Fruit fly (Drosophila melanogaster) S2 (cell line): Measurements from ENCODE around the gene CG12517.

Source experiments
- CG8478 ChIP-seq: fragments of >200 bp; optimal IDR thresholded peaks from 2 replicates; lab custom pipeline; 2018
- CTCF ChIP-seq, 2 experiments: fragments of >200 bp; optimal IDR thresholded peaks; 2 replicates each; lab custom pipeline; 2018

The CG12517 gene

DNA sequence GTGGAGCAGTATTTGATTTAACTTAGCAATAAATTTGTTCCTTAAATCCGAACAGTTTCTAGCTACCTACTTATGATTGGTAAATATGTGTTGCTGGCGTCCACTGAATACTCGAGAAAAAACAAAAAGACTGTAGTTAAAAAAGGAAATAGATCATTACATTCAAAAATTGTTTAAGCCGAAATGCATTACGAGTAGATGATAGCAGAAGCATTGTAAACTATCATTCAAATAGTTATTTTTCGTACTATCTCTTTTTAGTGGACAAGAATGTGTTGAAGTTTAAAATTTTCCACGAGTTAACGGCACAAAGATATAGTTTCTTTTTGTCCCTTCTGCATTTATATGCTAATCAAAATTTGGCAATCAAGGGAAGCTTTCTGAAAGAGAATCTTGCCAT lies 18.9 kb downstream of the CG12517 start, which contains the start of gene CG14071:
Gene CG14071 (minus strand): TSS at position 101 of the 400 bp plus-strand sequence.
- TF ChIP-seq CTCF (optimal IDR thresholded peaks at IDR 0.05; lab: Kevin White, UChicago) (no peak), CG8478 (lab: Kevin White, UChicago) (no peak)

DNA sequence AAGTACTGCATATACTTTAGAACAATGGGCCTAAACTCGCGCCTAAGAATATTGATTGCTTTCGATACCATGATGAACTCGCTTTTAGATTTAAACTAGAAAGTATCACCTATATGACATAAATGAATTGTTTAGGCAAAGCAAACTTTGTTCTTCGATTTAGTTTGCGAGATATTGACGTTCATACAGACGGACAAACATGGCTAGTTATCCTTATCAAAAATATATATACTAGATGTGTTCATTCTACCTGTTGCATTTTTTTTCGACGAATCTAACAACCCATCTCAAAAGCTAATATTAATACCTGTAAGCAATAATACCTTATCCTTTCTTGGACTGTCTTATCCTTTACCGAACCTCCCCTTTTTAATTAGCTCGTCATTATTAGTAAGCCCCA lies 31.7 kb downstream of the CG12517 start, which contains the start of gene CG14070:
Gene CG14070 (minus strand): TSS at position 101 of the 400 bp plus-strand sequence.
- TF ChIP-seq CTCF (optimal IDR thresholded peaks at IDR 0.05; lab: Kevin White, UChicago) (no peak), CG8478 (lab: Kevin White, UChicago) (no peak)

DNA sequence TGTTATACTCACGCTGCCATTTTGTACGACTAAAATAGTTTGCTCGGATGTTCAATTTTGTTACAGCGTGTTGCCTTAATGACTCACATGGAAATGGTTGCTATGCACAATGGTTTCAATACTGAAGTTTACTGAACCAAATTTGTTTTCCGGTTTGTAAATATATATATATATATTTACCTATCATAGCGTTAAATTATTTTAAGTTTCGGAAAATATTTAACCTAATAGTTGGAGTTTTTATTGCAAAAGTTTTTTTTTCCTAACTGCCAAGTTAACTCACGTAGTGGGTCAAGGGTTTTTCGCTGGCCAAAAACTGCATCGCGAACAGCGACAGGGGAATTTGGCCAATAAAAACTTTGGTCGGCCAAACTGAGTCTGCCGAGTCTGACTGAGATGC lies 38.8 kb downstream of the CG12517 start, which contains the start of gene CG7309:
Gene CG7309 (minus strand): TSS at position 101 of the 400 bp plus-strand sequence.
- TF ChIP-seq CTCF (optimal IDR thresholded peaks at IDR 0.05; lab: Kevin White, UChicago) (no peak), CG8478 (lab: Kevin White, UChicago) (no peak)

DNA sequence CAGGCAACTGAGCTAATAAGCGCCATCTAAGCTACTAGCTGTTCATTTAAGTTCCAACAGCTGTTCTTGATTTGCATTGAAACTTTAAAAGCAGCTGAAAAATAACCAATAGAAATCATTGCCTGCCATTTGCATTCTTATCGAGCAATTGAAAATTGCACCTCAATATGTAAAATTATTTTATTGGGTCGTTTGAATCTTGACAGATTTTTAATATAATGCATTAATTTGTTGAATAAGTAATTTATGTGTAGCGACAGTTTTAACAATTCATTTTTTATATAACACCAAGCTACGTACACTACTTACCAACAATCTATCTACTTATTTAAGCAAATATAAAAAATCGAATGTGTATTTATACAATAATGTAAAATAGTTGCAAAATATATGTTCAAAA lies 40.6 kb downstream of the CG12517 start, which contains the start of gene CG14069:
Gene CG14069 (minus strand): TSS at position 101 of the 400 bp plus-strand sequence.
- TF ChIP-seq CTCF (optimal IDR thresholded peaks at IDR 0.05; lab: Kevin White, UChicago), result no peak
- no peak for TF ChIP-seq CG8478 (lab: Kevin White, UChicago)
